Worm (Caenorhabditis elegans) whole organism, L4/young adult: ENCODE measurements around the gene folt-1.

Experiments used
- W03F9.2 ChIP-seq: fragments of 150-350 bp; optimal IDR thresholded peaks from 2 replicates; lab custom pipeline; 2014; ENCODE audit warnings: missing biosample characterization, missing genetic modification characterization
- dao-5 ChIP-seq: sonication (generic microtip); optimal IDR thresholded peaks from 2 replicates; lab custom pipeline; 2016; ENCODE audit warnings: missing genotype, missing genetic modification characterization, moderate library complexity, missing compliant biosample characterization
- him-1 ChIP-seq: sonication (generic microtip); optimal IDR thresholded peaks from 2 replicates; lab custom pipeline; 2016; ENCODE audit warnings: missing genotype, missing genetic modification reagents, missing genetic modification characterization, missing compliant biosample characterization

folt-1 gene

ce11 chrV:11155553-11155952, 14.3 kb downstream of the folt-1 start, which contains the start of gene srg-38:
Gene srg-38 (minus strand): TSS chrV:11155653.
- TF ChIP-seq dao-5 (no peak), W03F9.2 (tag; lab: Kevin White, UChicago) (no peak), him-1 (tag; lab: Kevin White, UChicago) (no peak)

- TF ChIP-seq W03F9.2 (tag; lab: Kevin White, UChicago) (no peak), him-1 (tag; lab: Kevin White, UChicago) (no peak), dao-5 (no peak)
These were observed 15.3 kb downstream of the folt-1 start for ce11 chrV:11156589-11156988.

- TF ChIP-seq him-1 (tag; lab: Kevin White, UChicago) (no peak), W03F9.2 (tag; lab: Kevin White, UChicago) (no peak), dao-5 (no peak)
These were observed 16.7 kb downstream of the folt-1 start, which contains the start of gene srg-42 for ce11 chrV:11157947-11158346. Gene srg-42 (minus strand): TSS chrV:11158047.

ce11 chrV:11161791-11162190, 20.5 kb downstream of the folt-1 start, which contains the start of gene srg-41:
Gene srg-41 (minus strand): TSS chrV:11161891.
- TF ChIP-seq him-1 (tag; lab: Kevin White, UChicago) = no peak
- no peak for TF ChIP-seq W03F9.2 (tag; lab: Kevin White, UChicago)
- TF ChIP-seq dao-5 = no peak

ce11 chrV:11164475-11164874, 23.2 kb downstream of the folt-1 start, which contains the start of gene srg-40:
Gene srg-40 (minus strand): TSS chrV:11164575.
- no peak for TF ChIP-seq him-1 (tag; lab: Kevin White, UChicago)

- TF ChIP-seq W03F9.2 (tag; lab: Kevin White, UChicago) (no peak), dao-5 (no peak), him-1 (tag; lab: Kevin White, UChicago) (no peak)
These were observed 26.5 kb downstream of the folt-1 start for ce11 chrV:11167745-11168144.

ce11 chrV:11170564-11171329, 29.5 kb downstream of the folt-1 start:
- TF ChIP-seq dao-5 (no peak), W03F9.2 (tag; lab: Kevin White, UChicago) (no peak), him-1 (tag; lab: Kevin White, UChicago) (no peak)

- TF ChIP-seq W03F9.2 (tag; lab: Kevin White, UChicago) (no peak), dao-5 (no peak), him-1 (tag; lab: Kevin White, UChicago) (no peak)
These were observed 30.6 kb downstream of the folt-1 start, which contains the start of gene T19C4.5 for ce11 chrV:11171906-11172305. Gene T19C4.5 (plus strand): TSS chrV:11172213.

ce11 chrV:11172667-11173066, 31.4 kb downstream of the folt-1 start:
- TF ChIP-seq W03F9.2 (tag; lab: Kevin White, UChicago) = no peak
- no peak for TF ChIP-seq him-1 (tag; lab: Kevin White, UChicago)
- TF ChIP-seq dao-5 = no peak

- TF ChIP-seq him-1 (tag; lab: Kevin White, UChicago) = no peak
- TF ChIP-seq W03F9.2 (tag; lab: Kevin White, UChicago) = no peak
- TF ChIP-seq dao-5 = no peak
These were observed 33.4 kb downstream of the folt-1 start for ce11 chrV:11174663-11175062.

ce11 chrV:11177577-11177976, 36.3 kb downstream of the folt-1 start, which contains the start of gene gpa-1:
Gene gpa-1 (minus strand): TSS chrV:11177677.
- TF ChIP-seq dao-5 (no peak), him-1 (tag; lab: Kevin White, UChicago) (no peak), W03F9.2 (tag; lab: Kevin White, UChicago) (no peak)

ce11 chrV:11180951-11181350, 39.7 kb downstream of the folt-1 start:
- TF ChIP-seq him-1 (tag; lab: Kevin White, UChicago) (no peak), dao-5 (no peak), W03F9.2 (tag; lab: Kevin White, UChicago) (no peak)

ce11 chrV:11182925-11183324, 41.6 kb downstream of the folt-1 start, which contains the start of gene cnc-10:
Gene cnc-10 (plus strand): TSS chrV:11183225.
- TF ChIP-seq W03F9.2 (tag; lab: Kevin White, UChicago) (no peak), dao-5 (no peak), him-1 (tag; lab: Kevin White, UChicago) (no peak)

ce11 chrV:11190983-11191382, 49.7 kb downstream of the folt-1 start, which contains the start of gene lgc-49:
Gene lgc-49 (plus strand): TSS chrV:11191283.
- TF ChIP-seq him-1 (tag; lab: Kevin White, UChicago) (no peak), W03F9.2 (tag; lab: Kevin White, UChicago) (no peak), dao-5 (no peak)
